Fruit fly (Drosophila melanogaster): ENCODE measurements around the gene PolI.

Gene PolI

dm6 chr3R:8285727-8286344 lies 52.5 kb downstream of the PolI start (continued):
- no peak for TF ChIP-seq CG12769 (tag; optimal IDR thresholded peaks at IDR 0.05)
- no peak for TF ChIP-seq CG13296 (GFP tag; optimal IDR thresholded peaks at IDR 0.05)
- no peak for TF ChIP-seq kay (GFP tag; optimal IDR thresholded peaks at IDR 0.05)
- TF ChIP-seq crp (GFP tag; optimal IDR thresholded peaks at IDR 0.05): no peak
- TF ChIP-seq CG8944 (GFP tag; optimal IDR thresholded peaks at IDR 0.05): no peak
- no peak for TF ChIP-seq nerfin-1 (tag; optimal IDR thresholded peaks at IDR 0.05)
- TF ChIP-seq mld (GFP tag; IDR thresholded peaks at IDR 0.05; ENCODE audit: partially characterized antibody): no peak
- TF ChIP-seq CG8388 (GFP tag; optimal IDR thresholded peaks at IDR 0.05): no peak
- no peak for TF ChIP-seq Ssrp (tag; optimal IDR thresholded peaks at IDR 0.05)
- no peak for TF ChIP-seq CG16863 (GFP tag; optimal IDR thresholded peaks at IDR 0.05)
- TF ChIP-seq lola (GFP tag; optimal IDR thresholded peaks at IDR 0.05): peak in 1 of 3 experiments; percentile 11
- no peak for TF ChIP-seq Atf6 (GFP tag; IDR thresholded peaks at IDR 0.05)
- peak; percentile 12 for TF ChIP-seq CG17829 (tag; optimal IDR thresholded peaks at IDR 0.05)
- TF ChIP-seq CG3995 (GFP tag; optimal IDR thresholded peaks at IDR 0.05): no peak
- no peak for TF ChIP-seq CG1529 (GFP tag; optimal IDR thresholded peaks at IDR 0.05)
- no peak for TF ChIP-seq CG3847 (GFP tag; IDR thresholded peaks at IDR 0.05)
- peak; percentile 41 for TF ChIP-seq CG1832 (GFP tag; optimal IDR thresholded peaks at IDR 0.05)
- no peak for TF ChIP-seq Fer2 (tag; optimal IDR thresholded peaks at IDR 0.05)
- TF ChIP-seq CG10267 (tag; optimal IDR thresholded peaks at IDR 0.05): peak; percentile 36
- no peak for TF ChIP-seq CG18476 (GFP tag; optimal IDR thresholded peaks at IDR 0.05)
- no peak for TF ChIP-seq sens (GFP tag)
- TF ChIP-seq CG9215 (GFP tag; IDR thresholded peaks at IDR 0.05): no peak
- TF ChIP-seq Aef1 (GFP tag; IDR thresholded peaks at IDR 0.05): no peak
- no peak for TF ChIP-seq Taf1 (GFP tag; IDR thresholded peaks at IDR 0.05)
- no peak for TF ChIP-seq Hsf (GFP tag; optimal IDR thresholded peaks at IDR 0.05)
- TF ChIP-seq CG7987 (GFP tag; optimal IDR thresholded peaks at IDR 0.05): no peak
- TF ChIP-seq yki (optimal IDR thresholded peaks at IDR 0.05): no peak
- peak; percentile 42; the same call in 1 of the 2 replicates for TF ChIP-seq ato (GFP tag; IDR thresholded peaks at IDR 0.05; ENCODE audit: partially characterized antibody)
- no peak for TF ChIP-seq amos (GFP tag; IDR thresholded peaks at IDR 0.05; ENCODE audit: partially characterized antibody)
- TF ChIP-seq CG8924 (tag; optimal IDR thresholded peaks at IDR 0.05): peak; percentile 9
- no peak for TF ChIP-seq CG4404 (GFP tag; IDR thresholded peaks at IDR 0.05)
- TF ChIP-seq CG2712 (tag; optimal IDR thresholded peaks at IDR 0.05): no peak
- TF ChIP-seq CG10979 (tag; optimal IDR thresholded peaks at IDR 0.05): peak; percentile 42
- TF ChIP-seq Tbp (GFP tag; optimal IDR thresholded peaks at IDR 0.05): no peak
- no peak for TF ChIP-seq CG13894 (tag; optimal IDR thresholded peaks at IDR 0.05)
- no peak for TF ChIP-seq CG8478 (optimal IDR thresholded peaks at IDR 0.05)
- TF ChIP-seq CG3281 (GFP tag; optimal IDR thresholded peaks at IDR 0.05): no peak
- peak; percentile 71 for TF ChIP-seq D (optimal IDR thresholded peaks at IDR 0.05)
- no peak for TF ChIP-seq D (GFP tag; optimal IDR thresholded peaks at IDR 0.05)
- no peak for TF ChIP-seq CG10209 (GFP tag; optimal IDR thresholded peaks at IDR 0.05)
- peak; percentile 76 for TF ChIP-seq CG15696 (tag; optimal IDR thresholded peaks at IDR 0.05)
- no peak for TF ChIP-seq tna (GFP tag; IDR thresholded peaks at IDR 0.05; ENCODE audit: partially characterized antibody)
- TF ChIP-seq CG14860 (GFP tag; IDR thresholded peaks at IDR 0.05; ENCODE audit: partially characterized antibody): no peak
- peak; percentile 29 for TF ChIP-seq dmrt11E (tag; optimal IDR thresholded peaks at IDR 0.05)
- no peak for TF ChIP-seq otp (GFP tag; IDR thresholded peaks at IDR 0.05)
- TF ChIP-seq ranshi (GFP tag; IDR thresholded peaks at IDR 0.05): no peak
- TF ChIP-seq en (GFP tag; optimal IDR thresholded peaks at IDR 0.05): no peak
- no peak for TF ChIP-seq bigmax (GFP tag; optimal IDR thresholded peaks at IDR 0.05)
- TF ChIP-seq p53 (GFP tag; optimal IDR thresholded peaks at IDR 0.05): no peak
- no peak for TF ChIP-seq CG7372 (GFP tag; IDR thresholded peaks at IDR 0.05)
- no peak for TF ChIP-seq MBD-R2 (GFP tag; IDR thresholded peaks at IDR 0.05)
